Worm (Caenorhabditis elegans): ENCODE data around the gene R07B1.11.

R07B1.11 gene

DNA sequence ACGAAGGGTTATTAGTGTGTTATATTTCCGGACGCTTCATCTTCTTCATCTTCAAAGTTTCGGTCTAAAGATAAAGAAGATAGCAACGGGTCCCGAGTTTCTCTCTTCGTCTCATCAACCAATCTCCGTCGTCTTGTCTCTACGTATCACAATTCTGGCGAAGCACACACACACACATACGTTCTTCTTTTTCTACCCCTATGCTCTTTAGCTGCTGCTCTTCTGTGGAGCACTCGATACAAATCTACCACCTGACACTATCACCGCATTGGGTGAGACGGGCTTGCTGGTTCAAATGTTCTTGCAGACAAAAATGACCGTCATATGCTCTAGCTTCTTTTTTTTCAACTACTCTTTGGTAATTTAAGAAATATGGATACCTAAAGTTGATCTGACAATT is 24.3 kb upstream of the R07B1.11 start:
- TF ChIP-seq aha-1 (tag), result peak; percentile 14
- peak; percentile 41 for TF ChIP-seq hlh-11 (tag; optimal IDR thresholded peaks at IDR 0.05)
- peak; percentile 28 for TF ChIP-seq nhr-11 (tag; optimal IDR thresholded peaks at IDR 0.05)
- no peak for TF ChIP-seq snpc-4 (tag; optimal IDR thresholded peaks at IDR 0.05)
- TF ChIP-seq hlh-30 (tag; optimal IDR thresholded peaks at IDR 0.05; ENCODE audit: insufficient read depth), result peak; percentile 20

DNA sequence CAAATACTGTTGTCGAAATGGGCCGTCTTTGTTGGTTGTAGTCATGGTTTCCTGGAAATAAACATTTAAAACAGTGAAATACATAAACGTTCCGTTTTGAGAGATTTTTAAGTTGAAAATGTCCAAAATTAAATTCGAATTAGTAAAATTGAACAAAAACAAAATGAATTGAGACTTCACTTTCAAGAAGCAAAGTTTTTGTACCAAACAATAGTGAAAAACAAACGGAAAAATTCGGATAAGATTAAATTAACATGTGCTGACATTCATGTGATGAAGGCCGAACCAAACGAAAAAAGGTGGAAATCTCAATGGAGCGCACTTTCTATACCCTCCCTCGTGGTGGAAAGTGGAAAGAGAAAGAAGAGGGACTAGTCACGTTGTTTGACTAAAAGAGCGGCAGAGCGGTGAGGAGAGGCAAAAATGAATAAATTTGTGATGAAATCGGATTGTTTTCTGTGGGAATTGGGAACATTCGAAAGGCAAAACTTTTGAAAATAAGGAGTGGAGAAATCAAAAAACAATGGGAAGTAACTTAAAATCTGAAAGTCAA is 18.7 kb upstream of the R07B1.11 start, which contains the start of gene ipla-2:
ipla-2 (minus strand) TSS at position 51 of the 553 bp plus-strand sequence.
- TF ChIP-seq zfp-3 (GFP tag; conservative IDR thresholded peaks at IDR 0.05), result no peak
- no peak for TF ChIP-seq arid-1 (GFP tag; conservative IDR thresholded peaks at IDR 0.05)
- TF ChIP-seq dpl-1 (GFP tag; optimal IDR thresholded peaks at IDR 0.05), result peak; percentile 45
- TF ChIP-seq duxl-1 (tag; optimal IDR thresholded peaks at IDR 0.05; ENCODE audit: poor library complexity), result no peak
- peak; percentile 17 for TF ChIP-seq T20F7.1 (GFP tag; optimal IDR thresholded peaks at IDR 0.05)
- TF ChIP-seq mes-2 (tag; optimal IDR thresholded peaks at IDR 0.05; ENCODE audit: poor library complexity, severe bottlenecking), result peak; percentile 75
- peak; percentile 34 for TF ChIP-seq nhr-77 (tag; optimal IDR thresholded peaks at IDR 0.05)
- no peak for TF ChIP-seq dmd-9 (GFP tag; IDR thresholded peaks at IDR 0.05)
- peak; percentile 23 to 78 for TF ChIP-seq lsy-2 (tag; optimal IDR thresholded peaks at IDR 0.05)
- TF ChIP-seq unc-39 (tag; optimal IDR thresholded peaks at IDR 0.05), result no peak
- TF ChIP-seq mxl-3 (GFP tag; optimal IDR thresholded peaks at IDR 0.05), result peak; percentile 95
- TF ChIP-seq aha-1 (tag), result peak; percentile 97
- no peak for TF ChIP-seq daf-16 (GFP tag; optimal IDR thresholded peaks at IDR 0.05)
- peak; percentile 34 for TF ChIP-seq daf-16 (tag; optimal IDR thresholded peaks at IDR 0.05)
- TF ChIP-seq ztf-7 (tag; optimal IDR thresholded peaks at IDR 0.05), result peak; percentile 32
- no peak for TF ChIP-seq ZK546.5 (tag; optimal IDR thresholded peaks at IDR 0.05)
- peak; percentile 100 for TF ChIP-seq hlh-30 (tag; optimal IDR thresholded peaks at IDR 0.05; ENCODE audit: insufficient read depth)
- no peak for TF ChIP-seq Y48G9A.11 (GFP tag; IDR thresholded peaks at IDR 0.05)
- no peak for TF ChIP-seq spr-3 (GFP tag; optimal IDR thresholded peaks at IDR 0.05)
- TF ChIP-seq nhr-28 (tag; optimal IDR thresholded peaks at IDR 0.05), result peak; percentile 46
- peak in 1 of 2 experiments; percentile 61 for TF ChIP-seq hif-1 (tag; optimal IDR thresholded peaks at IDR 0.05)
- TF ChIP-seq nhr-76 (tag; optimal IDR thresholded peaks at IDR 0.05), result no peak
- no peak for TF ChIP-seq zip-11 (GFP tag; IDR thresholded peaks at IDR 0.05)
- TF ChIP-seq rbr-2 (tag; optimal IDR thresholded peaks at IDR 0.05), result peak; percentile 48
- no peak for TF ChIP-seq T26A8.4 (GFP tag; IDR thresholded peaks at IDR 0.05)
- TF ChIP-seq dve-1 (tag; optimal IDR thresholded peaks at IDR 0.05; ENCODE audit: insufficient read depth), result peak; percentile 72
- TF ChIP-seq F37D6.2 (tag; optimal IDR thresholded peaks at IDR 0.05), result peak; percentile 23
- TF ChIP-seq fkh-10 (GFP tag; optimal IDR thresholded peaks at IDR 0.05), result peak; percentile 85
- no peak for TF ChIP-seq saeg-2 (GFP tag; IDR thresholded peaks at IDR 0.05)
- peak; percentile 83 for TF ChIP-seq nhr-11 (tag; optimal IDR thresholded peaks at IDR 0.05)
- TF ChIP-seq hlh-11 (tag; optimal IDR thresholded peaks at IDR 0.05), result peak; percentile 82
- peak; percentile 64 for TF ChIP-seq hmg-1.1 (GFP tag; IDR thresholded peaks at IDR 0.05)
- TF ChIP-seq mdl-1 (tag; optimal IDR thresholded peaks at IDR 0.05), result peak; percentile 58 to 96
- TF ChIP-seq dmd-6 (GFP tag; IDR thresholded peaks at IDR 0.05), result peak; percentile 57
- no peak for TF ChIP-seq pha-4 (GFP tag; IDR thresholded peaks at IDR 0.05)
- TF ChIP-seq pha-4 (tag; optimal IDR thresholded peaks at IDR 0.05), result peak; percentile 64
- peak; percentile 86 for TF ChIP-seq lin-38 (GFP tag; IDR thresholded peaks at IDR 0.05)
- TF ChIP-seq ctbp-1 (GFP tag; IDR thresholded peaks at IDR 0.05), result peak; percentile 27; the same call in 1 of the 2 replicates
- TF ChIP-seq nhr-6 (tag; optimal IDR thresholded peaks at IDR 0.05), result peak; percentile 67
- 0 out of 2 replicates have a peak, but pooled peaks have one; percentile 38 for TF ChIP-seq madf-9 (GFP tag; conservative IDR thresholded peaks at IDR 0.05)
- TF ChIP-seq ces-1 (GFP tag; optimal IDR thresholded peaks at IDR 0.05), result peak; percentile 43

All from whole organism, L4 larva.